Fruit fly (Drosophila melanogaster) whole organism, pupa: Measurements from ENCODE around the gene SF1.

Source experiments
- CG12605 ChIP-seq: fragments of 200-800 bp; sonication (Bioruptor generic); IDR thresholded peaks from 2 replicates; pipeline ENCODE4 v1.3.6; 2022; ENCODE audit warnings: missing biosample characterization, missing genetic modification characterization
- CG13204 ChIP-seq: fragments of 200-800 bp; sonication (Bioruptor generic); optimal IDR thresholded peaks from 2 replicates; lab custom pipeline; 2018; ENCODE audit warnings: missing biosample characterization, mild to moderate bottlenecking, missing genetic modification characterization, moderate library complexity
- CG15710 ChIP-seq: fragments of 200-800 bp; sonication (Bioruptor generic); optimal IDR thresholded peaks from 2 replicates; lab custom pipeline; 2018; ENCODE audit warnings: missing biosample characterization, mild to moderate bottlenecking, missing genetic modification characterization, moderate library complexity
- CG17806 ChIP-seq: fragments of 200-800 bp; sonication (Bioruptor generic); optimal IDR thresholded peaks from 2 replicates; lab custom pipeline; 2018; ENCODE audit warnings: missing biosample characterization, mild to moderate bottlenecking, missing genetic modification characterization, moderate library complexity
- CG4496 ChIP-seq: fragments of 200-800 bp; sonication (Bioruptor generic); IDR thresholded peaks from 3 replicates; pipeline ENCODE4 v1.3.6; 2022; ENCODE audit warnings: missing biosample characterization, missing genetic modification characterization
- CG8159 ChIP-seq: fragments of 200-800 bp; sonication (Bioruptor generic); optimal IDR thresholded peaks from 3 replicates; lab custom pipeline; 2018; ENCODE audit warnings: missing biosample characterization, mild to moderate bottlenecking, missing genetic modification characterization, moderate library complexity
- D1 ChIP-seq: fragments of 200-800 bp; sonication (Bioruptor generic); optimal IDR thresholded peaks from 2 replicates; lab custom pipeline; 2018; ENCODE audit warnings: missing biosample characterization, mild to moderate bottlenecking, missing genetic modification characterization, moderate library complexity
- EcR ChIP-seq: fragments of 200-800 bp; sonication (Bioruptor generic); optimal IDR thresholded peaks from 3 replicates; lab custom pipeline; 2019; ENCODE audit warnings: missing biosample characterization, missing genetic modification characterization, mild to moderate bottlenecking, moderate library complexity, missing genetic modification reagents
- Ets98B ChIP-seq: fragments of 200-800 bp; sonication (Bioruptor generic); IDR thresholded peaks from 2 replicates; pipeline ENCODE4 v1.3.6; 2022; ENCODE audit warnings: missing biosample characterization, missing genetic modification characterization
- Pif1A ChIP-seq: fragments of 200-800 bp; sonication (Bioruptor generic); optimal IDR thresholded peaks from 3 replicates; lab custom pipeline; 2016; ENCODE audit warnings: missing biosample characterization, missing genetic modification characterization
- Pif1B ChIP-seq: fragments of 200-800 bp; sonication (Bioruptor generic); optimal IDR thresholded peaks from 3 replicates; lab custom pipeline; 2016; ENCODE audit warnings: missing biosample characterization, missing genetic modification characterization
- Snoo ChIP-seq: fragments of 200-800 bp; sonication (Bioruptor generic); optimal IDR thresholded peaks from 3 replicates; lab custom pipeline; 2017; ENCODE audit warnings: missing biosample characterization, mild to moderate bottlenecking, missing genetic modification characterization, inconsistent platforms

DNA sequence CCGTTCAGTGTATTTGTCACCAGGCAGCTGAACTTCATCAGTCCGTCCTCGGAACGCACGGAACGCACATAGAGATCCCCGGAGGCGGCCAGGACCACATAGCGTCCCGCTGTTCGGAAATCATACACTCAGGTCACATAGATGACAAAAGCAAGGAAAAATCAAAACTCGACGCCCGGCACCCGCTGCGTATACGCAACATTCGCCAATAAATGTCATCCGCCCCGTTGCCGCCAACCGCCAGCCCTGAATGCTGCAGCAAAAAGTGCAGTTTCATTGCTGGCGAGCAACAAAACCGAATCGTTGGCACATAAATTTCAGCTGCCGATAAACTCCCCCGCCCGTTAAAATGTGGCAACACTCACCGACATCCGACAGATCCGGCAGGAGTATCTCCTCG, 48.1 kb upstream of the SF1 start:
- TF ChIP-seq EcR (GFP tag; lab: Kevin White, UChicago) (no peak), Snoo (no peak), CG13204 (GFP tag; lab: Kevin White, UChicago) (no peak), D1 (tag; lab: Kevin White, UChicago) (no peak), CG17806 (tag; lab: Kevin White, UChicago) (no peak), Pif1B (GFP tag; lab: Kevin White, UChicago) (no peak), CG4496 (no peak), CG15710 (tag; lab: Kevin White, UChicago) (no peak), CG12605 (GFP tag; lab: Robert Waterston, UW) (no peak), Ets98B (GFP tag; lab: Robert Waterston, UW) (no peak), Pif1A (no peak), CG8159 (tag; lab: Kevin White, UChicago) (no peak)
